Fruit fly (Drosophila melanogaster): ENCODE data around the gene Mst85C.

dm6 chr3R:9006129-9006528 is 42.3 kb upstream of the Mst85C start, which contains the start of the genes Prosbeta3 and Iru:
- TF ChIP-seq ttk (optimal IDR thresholded peaks at IDR 0.05) = no peak
- no peak for TF ChIP-seq h (optimal IDR thresholded peaks at IDR 0.05)
- TF ChIP-seq Sin3A (optimal IDR thresholded peaks at IDR 0.05) = no peak
- TF ChIP-seq psq (optimal IDR thresholded peaks at IDR 0.05) = no peak
- no peak for TF ChIP-seq insv (optimal IDR thresholded peaks at IDR 0.05)
